Worm (Caenorhabditis elegans) whole organism, late embryonic: ENCODE results near the gene F38B2.2.

ENCODE experiments used
- C08G9.2 ChIP-seq: sonication (generic microtip); optimal IDR thresholded peaks from 2 replicates; lab custom pipeline; 2016; ENCODE audit warnings: mild to moderate bottlenecking, missing genetic modification characterization, moderate library complexity, missing compliant biosample characterization
- Y22D7AL.16 ChIP-seq: sonication (generic microtip); optimal IDR thresholded peaks from 2 replicates; lab custom pipeline; 2016; ENCODE audit warnings: missing genetic modification characterization, missing compliant biosample characterization
- ceh-18 ChIP-seq: sonication (generic microtip); optimal IDR thresholded peaks from 2 replicates; lab custom pipeline; 2016; ENCODE audit warnings: missing genetic modification characterization, missing compliant biosample characterization
- ceh-2 ChIP-seq: sonication (generic microtip); optimal IDR thresholded peaks from 2 replicates; lab custom pipeline; 2016; ENCODE audit warnings: missing genotype, missing genetic modification characterization, missing compliant biosample characterization
- ceh-30 ChIP-seq: fragments of 150-350 bp; optimal IDR thresholded peaks from 2 replicates; lab custom pipeline; 2014; ENCODE audit warnings: missing biosample characterization, missing genetic modification characterization
- ceh-31 ChIP-seq: sonication (generic microtip); optimal IDR thresholded peaks from 2 replicates; lab custom pipeline; 2016; ENCODE audit warnings: missing genetic modification characterization, missing compliant biosample characterization
- ceh-34 ChIP-seq: sonication (generic microtip); optimal IDR thresholded peaks from 2 replicates; lab custom pipeline; 2016; ENCODE audit warnings: mild to moderate bottlenecking, missing genetic modification characterization, missing compliant biosample characterization
- ceh-9 ChIP-seq: sonication (generic microtip); optimal IDR thresholded peaks from 2 replicates; lab custom pipeline; 2016; ENCODE audit warnings: mild to moderate bottlenecking, missing genetic modification characterization, inconsistent platforms, missing compliant biosample characterization
- dve-1 ChIP-seq: sonication (generic microtip); optimal IDR thresholded peaks from 2 replicates; lab custom pipeline; 2017; ENCODE audit warnings: antibody characterized with exemption, mild to moderate bottlenecking, missing genetic modification characterization, missing compliant biosample characterization
- elt-2 ChIP-seq: sonication (generic microtip); optimal IDR thresholded peaks from 2 replicates; lab custom pipeline; 2016; ENCODE audit warnings: missing genetic modification reagents, missing genetic modification characterization, missing compliant biosample characterization
- ets-4 ChIP-seq: sonication (generic microtip); optimal IDR thresholded peaks from 2 replicates; lab custom pipeline; 2016; ENCODE audit warnings: missing genetic modification characterization, missing compliant biosample characterization
- eyg-1 ChIP-seq: sonication (generic microtip); optimal IDR thresholded peaks from 2 replicates; lab custom pipeline; 2016; ENCODE audit warnings: missing genotype, missing genetic modification characterization, missing compliant biosample characterization
- fkh-6 ChIP-seq: sonication (generic microtip); optimal IDR thresholded peaks from 2 replicates; lab custom pipeline; 2016; ENCODE audit warnings: missing genetic modification characterization, missing compliant biosample characterization
- gmeb-2 ChIP-seq: sonication (generic microtip); optimal IDR thresholded peaks from 2 replicates; lab custom pipeline; 2016; ENCODE audit warnings: missing genetic modification characterization, inconsistent platforms, missing compliant biosample characterization
- hlh-15 ChIP-seq: sonication (generic microtip); optimal IDR thresholded peaks from 2 replicates; lab custom pipeline; 2016; ENCODE audit warnings: missing genetic modification characterization, missing compliant biosample characterization
- hlh-30 ChIP-seq: sonication (generic microtip); optimal IDR thresholded peaks from 2 replicates; lab custom pipeline; 2017; ENCODE audit warnings: antibody characterized with exemption, missing genetic modification characterization, missing compliant biosample characterization; ENCODE audit not compliant: insufficient read depth
- hlh-6 ChIP-seq: sonication (generic microtip); optimal IDR thresholded peaks from 2 replicates; lab custom pipeline; 2016; ENCODE audit warnings: missing genotype, missing genetic modification characterization, missing compliant biosample characterization
- lim-6 ChIP-seq: sonication (generic microtip); optimal IDR thresholded peaks from 2 replicates; lab custom pipeline; 2016; ENCODE audit warnings: missing genetic modification characterization, missing compliant biosample characterization
- lin-11 ChIP-seq: fragments of 200-800 bp; sonication (Bioruptor generic); optimal IDR thresholded peaks from 2 replicates; lab custom pipeline; 2018; ENCODE audit warnings: mild to moderate bottlenecking, missing genetic modification characterization, missing compliant biosample characterization
- nfya-1 ChIP-seq: sonication (generic microtip); optimal IDR thresholded peaks from 2 replicates; lab custom pipeline; 2017; ENCODE audit warnings: missing genetic modification characterization, mild to moderate bottlenecking, missing compliant biosample characterization, antibody characterized with exemption, moderate library complexity
- nhr-11 ChIP-seq: fragments of 150-350 bp; optimal IDR thresholded peaks from 2 replicates; lab custom pipeline; 2014; ENCODE audit warnings: missing biosample characterization, missing genetic modification characterization
- pat-9 ChIP-seq: fragments of 200-800 bp; sonication (Bioruptor generic); optimal IDR thresholded peaks from 2 replicates; lab custom pipeline; 2018; ENCODE audit warnings: mild to moderate bottlenecking, missing genetic modification characterization, moderate library complexity, missing compliant biosample characterization
- pax-1 ChIP-seq: fragments of 150-350 bp; optimal IDR thresholded peaks from 2 replicates; lab custom pipeline; 2014; ENCODE audit warnings: missing biosample characterization, missing genetic modification characterization
- pha-2 ChIP-seq: sonication (generic microtip); optimal IDR thresholded peaks from 2 replicates; lab custom pipeline; 2017; ENCODE audit warnings: mild to moderate bottlenecking, missing genetic modification characterization, missing compliant biosample characterization
- pros-1 ChIP-seq: fragments of 150-350 bp; optimal IDR thresholded peaks from 2 replicates; lab custom pipeline; 2014; ENCODE audit warnings: missing biosample characterization, missing genetic modification reagents, missing genetic modification characterization
- ref-2 ChIP-seq: sonication (generic microtip); optimal IDR thresholded peaks from 2 replicates; lab custom pipeline; 2016; ENCODE audit warnings: missing genetic modification characterization, missing compliant biosample characterization
- rnt-1 ChIP-seq: sonication (generic microtip); optimal IDR thresholded peaks from 2 replicates; lab custom pipeline; 2016; ENCODE audit warnings: missing genetic modification characterization, missing compliant biosample characterization
- sdc-2 ChIP-seq: sonication (generic microtip); optimal IDR thresholded peaks from 2 replicates; lab custom pipeline; 2016; ENCODE audit warnings: missing genotype, missing genetic modification characterization, missing compliant biosample characterization
- tbx-2 ChIP-seq: sonication (generic microtip); optimal IDR thresholded peaks from 2 replicates; lab custom pipeline; 2016; ENCODE audit warnings: missing genetic modification characterization, missing compliant biosample characterization
- tbx-7 ChIP-seq: sonication (generic microtip); optimal IDR thresholded peaks from 2 replicates; lab custom pipeline; 2016; ENCODE audit warnings: missing genotype, missing genetic modification characterization, missing compliant biosample characterization
- unc-3 ChIP-seq, 2 experiments: fragments of 200-800 bp in 1 of 2; sonication (Bioruptor generic) in 1 of 2; sonication (generic microtip) in 1 of 2; conservative IDR thresholded peaks in 1 of 2; optimal IDR thresholded peaks in 1 of 2; 2 replicates each; pipeline versions ENCODE4 v1.3.6 to Lab custom; 2016 to 2022; ENCODE audit warnings: missing compliant biosample characterization in 2 of 2, missing genetic modification characterization in 2 of 2, missing genetic modification reagents in 1 of 2
- unc-42 ChIP-seq: sonication (generic microtip); optimal IDR thresholded peaks from 2 replicates; lab custom pipeline; 2016; ENCODE audit warnings: missing genotype, missing genetic modification characterization, missing compliant biosample characterization
- unc-55 ChIP-seq: sonication (generic microtip); optimal IDR thresholded peaks from 2 replicates; lab custom pipeline; 2017; ENCODE audit warnings: missing biosample characterization, missing genetic modification reagents, missing genetic modification characterization
- unc-86 ChIP-seq: sonication (generic microtip); optimal IDR thresholded peaks from 2 replicates; lab custom pipeline; 2016; ENCODE audit warnings: missing genetic modification characterization, missing compliant biosample characterization
- ztf-16 ChIP-seq: sonication (generic microtip); optimal IDR thresholded peaks from 2 replicates; lab custom pipeline; 2017; ENCODE audit warnings: missing genetic modification characterization, missing compliant biosample characterization

The F38B2.2 gene

ce11 chrX:11248083-11248482 lies 31.1 kb downstream of the F38B2.2 start:
- peak; percentile 17 for TF ChIP-seq ceh-18 (tag; lab: Kevin White, UChicago)
- peak; percentile 59 for TF ChIP-seq ceh-2 (tag; lab: Kevin White, UChicago)
- peak; percentile 40 for TF ChIP-seq ceh-31
- TF ChIP-seq sdc-2 = peak; percentile 58
- TF ChIP-seq dve-1 = peak; percentile 27
- peak; percentile 40 for TF ChIP-seq nfya-1 (tag; lab: Kevin White, UChicago)
- peak; percentile 28 for TF ChIP-seq fkh-6 (tag; lab: Kevin White, UChicago)
- no peak for TF ChIP-seq pha-2 (tag; lab: Kevin White, UChicago)
- TF ChIP-seq ceh-34 (tag; lab: Kevin White, UChicago) = peak; percentile 79
- TF ChIP-seq hlh-6 (tag; lab: Kevin White, UChicago) = peak; percentile 75
- no peak for TF ChIP-seq pax-1 (tag; lab: Kevin White, UChicago)
- no peak for TF ChIP-seq hlh-15 (tag; lab: Kevin White, UChicago)
- peak; percentile 44 for TF ChIP-seq C08G9.2 (tag; lab: Kevin White, UChicago)
- peak; percentile 92 for TF ChIP-seq hlh-30 (tag; lab: Kevin White, UChicago)
- TF ChIP-seq ref-2 = peak; percentile 19
- TF ChIP-seq unc-3 (GFP tag; conservative IDR thresholded peaks at IDR 0.05; lab: Robert Waterston, UW) = no peak
- TF ChIP-seq unc-3 (tag; optimal IDR thresholded peaks at IDR 0.05; lab: Kevin White, UChicago) = no peak
- TF ChIP-seq elt-2 (tag; lab: Kevin White, UChicago) = peak; percentile 3
- TF ChIP-seq rnt-1 (tag; lab: Kevin White, UChicago) = peak; percentile 37
- peak; percentile 47 for TF ChIP-seq tbx-2 (tag; lab: Kevin White, UChicago)

DNA sequence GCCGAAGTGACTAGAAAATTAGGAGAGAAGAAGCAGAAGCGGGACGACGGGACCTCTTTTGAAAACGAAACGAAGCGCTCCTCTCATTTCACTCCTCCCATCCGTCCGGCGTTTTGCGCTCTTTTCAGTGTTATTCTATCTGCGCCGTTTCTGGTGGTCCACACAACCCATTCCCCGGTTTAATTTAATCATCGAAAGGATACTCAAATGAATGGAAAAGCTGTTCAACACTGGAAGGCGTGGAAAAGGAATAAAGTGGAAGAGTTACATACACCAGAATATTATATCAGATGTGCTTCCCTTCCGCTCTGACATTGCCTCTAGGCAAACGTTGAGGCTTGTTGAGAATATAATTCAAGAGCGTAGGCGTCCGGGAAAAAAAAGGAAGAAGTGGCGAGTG lies 34.1 kb downstream of the F38B2.2 start:
- TF ChIP-seq unc-42 (tag; lab: Kevin White, UChicago) (peak; percentile 76), pat-9 (tag; lab: Kevin White, UChicago) (no peak)

ce11 chrX:11243604-11244003 lies 35.6 kb downstream of the F38B2.2 start:
- no peak for TF ChIP-seq ceh-30 (tag; lab: Kevin White, UChicago)
- no peak for TF ChIP-seq nhr-11 (tag; lab: Kevin White, UChicago)
- no peak for TF ChIP-seq pat-9 (tag; lab: Kevin White, UChicago)
- TF ChIP-seq unc-3 (GFP tag; conservative IDR thresholded peaks at IDR 0.05; lab: Robert Waterston, UW) = no peak
- no peak for TF ChIP-seq unc-3 (tag; optimal IDR thresholded peaks at IDR 0.05; lab: Kevin White, UChicago)
- TF ChIP-seq ets-4 = no peak
- no peak for TF ChIP-seq tbx-7 (tag; lab: Kevin White, UChicago)
- no peak for TF ChIP-seq ztf-16 (tag; lab: Kevin White, UChicago)
- no peak for TF ChIP-seq elt-2 (tag; lab: Kevin White, UChicago)
- TF ChIP-seq ceh-9 (tag; lab: Kevin White, UChicago) = no peak
- TF ChIP-seq eyg-1 = no peak

DNA sequence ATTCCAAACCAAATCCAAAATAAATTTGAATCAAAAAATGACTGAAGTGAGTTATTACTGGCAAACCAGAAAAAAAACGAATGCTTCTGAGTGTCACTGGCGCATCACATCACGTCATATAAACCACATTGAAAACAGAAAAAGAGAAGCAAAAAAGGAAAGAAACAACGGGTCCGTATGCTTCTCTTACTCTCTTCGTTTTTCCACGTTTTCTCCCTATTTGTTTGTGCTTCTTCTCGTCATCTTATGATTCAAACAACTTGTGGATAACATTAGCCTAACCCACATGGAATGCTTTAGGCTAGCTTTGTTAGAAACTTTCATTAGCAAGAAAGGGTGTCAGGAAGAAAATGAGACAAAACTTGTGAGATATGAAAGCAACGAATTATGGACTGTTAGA lies 37.7 kb downstream of the F38B2.2 start:
- TF ChIP-seq sdc-2 = no peak
- TF ChIP-seq gmeb-2 (tag; lab: Kevin White, UChicago) = no peak
- TF ChIP-seq ref-2 = no peak
- no peak for TF ChIP-seq unc-86 (tag; lab: Kevin White, UChicago)
- no peak for TF ChIP-seq unc-55
- no peak for TF ChIP-seq Y22D7AL.16 (tag; lab: Kevin White, UChicago)
- no peak for TF ChIP-seq unc-3 (GFP tag; conservative IDR thresholded peaks at IDR 0.05; lab: Robert Waterston, UW)
- TF ChIP-seq unc-3 (tag; optimal IDR thresholded peaks at IDR 0.05; lab: Kevin White, UChicago) = no peak
- TF ChIP-seq lim-6 (tag; lab: Kevin White, UChicago) = no peak

ce11 chrX:11240585-11241115 lies 38.5 kb downstream of the F38B2.2 start, which contains the start of gene C34F6.10:
C34F6.10 (minus strand) TSS chrX:11240635.
- TF ChIP-seq nhr-11 (tag; lab: Kevin White, UChicago) (no peak), lin-11 (no peak), ceh-34 (tag; lab: Kevin White, UChicago) (no peak), pros-1 (tag; lab: Kevin White, UChicago) (no peak)
